Worm (Caenorhabditis elegans) whole organism, midembryonic: Measurements from ENCODE around the gene grk-1.

Source experiments
- T22C8.4 ChIP-seq: fragments of 200-800 bp; sonication (Bioruptor generic); IDR thresholded peaks from 2 replicates; pipeline ENCODE4 v1.3.6; 2022; ENCODE audit warnings: missing genetic modification characterization, missing compliant biosample characterization
- cog-1 ChIP-seq: sonication (generic microtip); optimal IDR thresholded peaks from 2 replicates; lab custom pipeline; 2016; ENCODE audit warnings: missing genetic modification characterization, missing compliant biosample characterization
- flt-1 ChIP-seq: fragments of 200-800 bp; sonication (Bioruptor generic); IDR thresholded peaks from 2 replicates; pipeline ENCODE4 v1.3.6; 2022; ENCODE audit warnings: missing genetic modification characterization, missing compliant biosample characterization
- klf-2 ChIP-seq: fragments of 200-800 bp; sonication (Bioruptor generic); conservative IDR thresholded peaks from 2 replicates; pipeline ENCODE4 v1.3.6; 2022; ENCODE audit warnings: missing genetic modification reagents, missing genetic modification characterization, missing compliant biosample characterization
- med-1 ChIP-seq: sonication (generic microtip); optimal IDR thresholded peaks from 2 replicates; lab custom pipeline; 2017; ENCODE audit warnings: missing genetic modification characterization, mild to moderate bottlenecking, missing compliant biosample characterization, antibody characterized with exemption, missing genetic modification reagents; ENCODE audit not compliant: insufficient read depth
- ref-1 ChIP-seq: fragments of 200-800 bp; sonication (Bioruptor generic); conservative IDR thresholded peaks from 2 replicates; pipeline ENCODE4 v1.3.6; 2022; ENCODE audit warnings: missing genetic modification reagents, missing genetic modification characterization, missing compliant biosample characterization
- ztf-23 ChIP-seq: fragments of 200-800 bp; sonication (Bioruptor generic); IDR thresholded peaks from 2 replicates; pipeline ENCODE4 v1.3.6; 2022; ENCODE audit warnings: missing genetic modification reagents, missing genetic modification characterization, missing compliant biosample characterization

DNA sequence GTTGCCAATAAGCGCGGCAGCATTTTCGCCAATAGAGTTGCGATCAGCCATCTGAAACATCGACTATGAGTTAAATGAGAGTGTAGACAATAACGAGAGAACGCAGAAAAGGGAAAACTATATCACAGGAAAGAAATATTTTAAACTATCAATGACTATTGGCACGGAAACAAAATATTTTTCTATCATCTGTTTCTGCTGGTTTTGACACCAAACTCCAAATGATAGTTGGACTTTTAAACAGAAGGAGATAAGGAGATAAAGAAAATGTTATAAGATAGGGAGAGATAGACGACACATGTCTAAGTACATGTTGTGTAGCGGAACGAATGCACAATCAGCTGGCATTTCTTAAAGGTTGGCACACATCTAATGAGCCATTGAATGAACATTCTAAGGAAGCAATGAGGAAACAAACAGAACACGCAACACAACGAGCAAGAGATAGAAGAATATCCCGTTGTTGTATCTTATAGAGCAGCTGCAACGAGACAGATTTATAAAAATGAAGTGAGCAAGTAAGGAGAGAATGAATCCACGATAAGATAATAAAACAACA lies 44.4 kb downstream of the grk-1 start, which contains the start of gene cysl-1:
- no peak for TF ChIP-seq flt-1 (GFP tag; lab: Robert Waterston, UW)
- no peak for TF ChIP-seq T22C8.4 (GFP tag; lab: Robert Waterston, UW)
- TF ChIP-seq klf-2 (GFP tag; lab: Robert Waterston, UW): no peak
- no peak for TF ChIP-seq ztf-23 (GFP tag; lab: Robert Waterston, UW)
- no peak for TF ChIP-seq ref-1 (GFP tag; lab: Robert Waterston, UW)
- TF ChIP-seq cog-1 (tag; lab: Kevin White, UChicago): no peak
- TF ChIP-seq med-1 (GFP tag; lab: Kevin White, UChicago): no peak
